Worm (Caenorhabditis elegans): ENCODE results near the gene W03F9.9.

Gene W03F9.9

ce11 chrV:138592-138991 is at the start of gene W03F9.9:
W03F9.9 (plus strand) TSS chrV:138892.
- no peak for TF ChIP-seq cog-1 (tag; optimal IDR thresholded peaks at IDR 0.05)

ce11 chrV:102165-102564 is 36.5 kb upstream of the W03F9.9 start:
- TF ChIP-seq med-1 (GFP tag; optimal IDR thresholded peaks at IDR 0.05; ENCODE audit: insufficient read depth), result no peak
- TF ChIP-seq tab-1 (GFP tag; IDR thresholded peaks at IDR 0.05), result no peak
- TF ChIP-seq flt-1 (GFP tag; IDR thresholded peaks at IDR 0.05), result no peak
- no peak for TF ChIP-seq ref-1 (GFP tag; conservative IDR thresholded peaks at IDR 0.05)
- no peak for TF ChIP-seq ztf-23 (GFP tag; IDR thresholded peaks at IDR 0.05)
- no peak for TF ChIP-seq cog-1 (tag; optimal IDR thresholded peaks at IDR 0.05)
- TF ChIP-seq T22C8.4 (GFP tag; IDR thresholded peaks at IDR 0.05), result no peak

- TF ChIP-seq ztf-29 (GFP tag; IDR thresholded peaks at IDR 0.05) (no peak), ref-1 (GFP tag; conservative IDR thresholded peaks at IDR 0.05) (0 out of 2 replicates have a peak, but pooled peaks have one; percentile 24)
These were observed 35.5 kb upstream of the W03F9.9 start for ce11 chrV:103043-103702.

- no peak for TF ChIP-seq T22C8.4 (GFP tag; IDR thresholded peaks at IDR 0.05)
- TF ChIP-seq tab-1 (GFP tag; IDR thresholded peaks at IDR 0.05), result no peak
- no peak for TF ChIP-seq ref-1 (GFP tag; conservative IDR thresholded peaks at IDR 0.05)
- TF ChIP-seq ztf-29 (GFP tag; IDR thresholded peaks at IDR 0.05), result no peak
- no peak for TF ChIP-seq klf-2 (GFP tag; conservative IDR thresholded peaks at IDR 0.05)
- no peak for TF ChIP-seq flt-1 (GFP tag; IDR thresholded peaks at IDR 0.05)
- no peak for TF ChIP-seq med-1 (GFP tag; optimal IDR thresholded peaks at IDR 0.05; ENCODE audit: insufficient read depth)
- TF ChIP-seq ztf-23 (GFP tag; IDR thresholded peaks at IDR 0.05), result no peak
- TF ChIP-seq cog-1 (tag; optimal IDR thresholded peaks at IDR 0.05), result no peak
These were observed 34.7 kb upstream of the W03F9.9 start, which contains the start of gene rps-27 for ce11 chrV:103977-104376. rps-27 (minus strand) TSS chrV:104077.

- TF ChIP-seq klf-2 (GFP tag; conservative IDR thresholded peaks at IDR 0.05) (no peak), cog-1 (tag; optimal IDR thresholded peaks at IDR 0.05) (peak; percentile 22), flt-1 (GFP tag; IDR thresholded peaks at IDR 0.05) (0 out of 2 replicates have a peak, but pooled peaks have one; percentile 26), ztf-23 (GFP tag; IDR thresholded peaks at IDR 0.05) (no peak), ztf-29 (GFP tag; IDR thresholded peaks at IDR 0.05) (no peak), ref-1 (GFP tag; conservative IDR thresholded peaks at IDR 0.05) (no peak), tab-1 (GFP tag; IDR thresholded peaks at IDR 0.05) (no peak), T22C8.4 (GFP tag; IDR thresholded peaks at IDR 0.05) (no peak), med-1 (GFP tag; optimal IDR thresholded peaks at IDR 0.05; ENCODE audit: insufficient read depth) (no peak)
These were observed 34.2 kb upstream of the W03F9.9 start, which contains the start of gene picd-1 for ce11 chrV:104474-104873. picd-1 (plus strand) TSS chrV:104825.

- TF ChIP-seq med-1 (GFP tag; optimal IDR thresholded peaks at IDR 0.05; ENCODE audit: insufficient read depth) (no peak), tab-1 (GFP tag; IDR thresholded peaks at IDR 0.05) (no peak), ztf-29 (GFP tag; IDR thresholded peaks at IDR 0.05) (no peak), cog-1 (tag; optimal IDR thresholded peaks at IDR 0.05) (no peak), klf-2 (GFP tag; conservative IDR thresholded peaks at IDR 0.05) (no peak), ztf-23 (GFP tag; IDR thresholded peaks at IDR 0.05) (no peak), ref-1 (GFP tag; conservative IDR thresholded peaks at IDR 0.05) (no peak), flt-1 (GFP tag; IDR thresholded peaks at IDR 0.05) (no peak), T22C8.4 (GFP tag; IDR thresholded peaks at IDR 0.05) (no peak)
These were observed 22.4 kb upstream of the W03F9.9 start for ce11 chrV:116243-116642.

- TF ChIP-seq ztf-29 (GFP tag; IDR thresholded peaks at IDR 0.05) (no peak), ref-1 (GFP tag; conservative IDR thresholded peaks at IDR 0.05) (no peak), tab-1 (GFP tag; IDR thresholded peaks at IDR 0.05) (no peak), ztf-23 (GFP tag; IDR thresholded peaks at IDR 0.05) (no peak), klf-2 (GFP tag; conservative IDR thresholded peaks at IDR 0.05) (no peak), med-1 (GFP tag; optimal IDR thresholded peaks at IDR 0.05; ENCODE audit: insufficient read depth) (no peak), cog-1 (tag; optimal IDR thresholded peaks at IDR 0.05) (no peak), flt-1 (GFP tag; IDR thresholded peaks at IDR 0.05) (no peak), T22C8.4 (GFP tag; IDR thresholded peaks at IDR 0.05) (no peak)
These were observed 21.4 kb upstream of the W03F9.9 start for ce11 chrV:117312-117711.

- TF ChIP-seq ref-1 (GFP tag; conservative IDR thresholded peaks at IDR 0.05) (no peak), ztf-29 (GFP tag; IDR thresholded peaks at IDR 0.05) (no peak), tab-1 (GFP tag; IDR thresholded peaks at IDR 0.05) (no peak), T22C8.4 (GFP tag; IDR thresholded peaks at IDR 0.05) (no peak), med-1 (GFP tag; optimal IDR thresholded peaks at IDR 0.05; ENCODE audit: insufficient read depth) (no peak), cog-1 (tag; optimal IDR thresholded peaks at IDR 0.05) (no peak), ztf-23 (GFP tag; IDR thresholded peaks at IDR 0.05) (no peak), flt-1 (GFP tag; IDR thresholded peaks at IDR 0.05) (no peak), klf-2 (GFP tag; conservative IDR thresholded peaks at IDR 0.05) (no peak)
These were observed 16.4 kb upstream of the W03F9.9 start for ce11 chrV:122249-122648.

- TF ChIP-seq ztf-29 (GFP tag; IDR thresholded peaks at IDR 0.05) (no peak), flt-1 (GFP tag; IDR thresholded peaks at IDR 0.05) (no peak), ref-1 (GFP tag; conservative IDR thresholded peaks at IDR 0.05) (no peak), tab-1 (GFP tag; IDR thresholded peaks at IDR 0.05) (no peak), T22C8.4 (GFP tag; IDR thresholded peaks at IDR 0.05) (no peak), klf-2 (GFP tag; conservative IDR thresholded peaks at IDR 0.05) (no peak)
These were observed 15.9 kb upstream of the W03F9.9 start, which contains the start of gene cgp-1 for ce11 chrV:122750-123149. cgp-1 (minus strand) TSS chrV:122789.

ce11 chrV:123513-123912 is 15.2 kb upstream of the W03F9.9 start:
- no peak for TF ChIP-seq klf-2 (GFP tag; conservative IDR thresholded peaks at IDR 0.05)
- no peak for TF ChIP-seq tab-1 (GFP tag; IDR thresholded peaks at IDR 0.05)
- no peak for TF ChIP-seq ref-1 (GFP tag; conservative IDR thresholded peaks at IDR 0.05)
- TF ChIP-seq ztf-23 (GFP tag; IDR thresholded peaks at IDR 0.05), result no peak
- no peak for TF ChIP-seq med-1 (GFP tag; optimal IDR thresholded peaks at IDR 0.05; ENCODE audit: insufficient read depth)
- TF ChIP-seq T22C8.4 (GFP tag; IDR thresholded peaks at IDR 0.05), result no peak
- TF ChIP-seq cog-1 (tag; optimal IDR thresholded peaks at IDR 0.05), result no peak
- TF ChIP-seq flt-1 (GFP tag; IDR thresholded peaks at IDR 0.05), result no peak
- TF ChIP-seq ztf-29 (GFP tag; IDR thresholded peaks at IDR 0.05), result no peak
